Fruit fly (Drosophila melanogaster): ENCODE results near the gene CG7173.

- TF ChIP-seq pad (GFP tag; optimal IDR thresholded peaks at IDR 0.05) (no peak), CG33017 (tag; optimal IDR thresholded peaks at IDR 0.05) (no peak), cnc (optimal IDR thresholded peaks at IDR 0.05) (no peak), kay (GFP tag; ENCODE audit: borderline replicate concordance) (no peak), Crg-1 (GFP tag; optimal IDR thresholded peaks at IDR 0.05) (no peak), ovo (GFP tag; optimal IDR thresholded peaks at IDR 0.05) (no peak), bab1 (GFP tag; optimal IDR thresholded peaks at IDR 0.05) (no peak)
Observed at dm6 chr3L:21509488-21510122, 48.4 kb downstream of the CG7173 start.

Data from whole organism, adult.